Worm (Caenorhabditis elegans) whole organism, dauer: ENCODE measurements around the gene F17H10.1.

ENCODE experiments used
- unc-62 ChIP-seq: sonication (generic microtip); optimal IDR thresholded peaks from 2 replicates; lab custom pipeline; 2017; ENCODE audit warnings: missing biosample characterization, missing genetic modification reagents, missing genetic modification characterization

The F17H10.1 gene

ce11 chrX:13104966-13105365 lies at the start of gene F17H10.1:
Gene F17H10.1, plus strand, starts transcription at chrX:13105241.
- TF ChIP-seq unc-62 (GFP tag; lab: Kevin White, UChicago) = no peak

DNA sequence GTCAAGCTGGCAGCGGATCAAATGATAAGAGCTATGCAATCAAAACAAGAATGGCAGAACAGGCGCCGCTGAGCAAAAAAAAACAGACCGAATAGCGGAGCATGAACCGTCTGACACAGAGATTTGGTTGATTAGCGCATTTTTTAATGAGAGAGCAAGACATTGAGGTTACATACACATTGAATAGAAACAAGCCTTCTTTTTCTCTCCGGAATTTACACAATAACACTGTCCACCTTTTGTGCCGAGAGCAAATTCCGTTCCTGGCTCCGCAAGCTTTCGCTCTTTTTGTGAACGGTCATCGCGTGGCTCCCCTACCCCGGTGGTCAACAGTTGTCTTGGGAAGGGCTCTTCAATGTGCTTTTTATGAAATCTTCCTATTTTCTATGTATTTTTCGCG lies 49.5 kb upstream of the F17H10.1 start, which contains the start of gene K03A11.6:
TSS of gene K03A11.6 (plus strand) at position 301 of the 400 bp plus-strand sequence.
- TF ChIP-seq unc-62 (GFP tag; lab: Kevin White, UChicago) = no peak

DNA sequence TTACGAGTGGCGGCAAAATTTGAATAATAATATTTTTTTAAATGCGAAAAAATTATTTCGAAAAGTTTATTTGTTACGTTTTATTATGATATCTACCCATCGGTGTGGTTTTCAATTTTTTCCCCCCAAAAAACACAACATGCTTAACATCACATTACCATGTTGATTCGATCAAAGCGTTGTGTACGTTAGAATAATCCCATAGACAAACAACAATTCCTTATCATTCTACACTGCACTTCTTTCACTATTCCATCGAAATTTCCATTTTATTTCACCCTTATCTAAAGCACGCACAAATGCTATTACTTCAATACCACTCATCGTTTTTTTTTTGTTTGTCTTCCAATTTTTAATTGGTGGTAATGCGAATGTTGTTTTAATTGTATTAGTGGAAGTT lies 45.1 kb upstream of the F17H10.1 start:
- TF ChIP-seq unc-62 (GFP tag; lab: Kevin White, UChicago) = no peak

DNA sequence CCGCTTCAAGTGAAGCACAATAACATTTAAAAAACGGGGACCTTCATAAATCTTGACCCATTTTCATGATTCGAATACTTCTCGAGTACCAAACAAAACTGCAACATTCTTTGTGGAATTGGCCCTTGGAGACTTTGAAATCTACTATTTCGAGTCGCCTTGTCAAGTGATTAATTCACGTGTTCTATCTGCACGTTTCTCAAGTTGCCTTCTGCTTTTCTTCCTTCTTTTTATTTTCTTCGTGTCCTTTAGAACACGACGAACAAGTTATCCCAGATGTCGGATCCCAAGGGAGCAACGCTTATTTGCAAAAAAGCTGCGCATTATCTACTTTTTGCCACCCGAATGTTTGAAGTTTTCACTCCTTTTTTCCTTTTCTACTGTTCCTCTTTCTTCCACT lies 43.7 kb upstream of the F17H10.1 start:
- TF ChIP-seq unc-62 (GFP tag; lab: Kevin White, UChicago) = no peak

- TF ChIP-seq unc-62 (GFP tag; lab: Kevin White, UChicago) = no peak
Measured at ce11 chrX:13062934-13063585, 42.0 kb upstream of the F17H10.1 start, which contains the start of gene K03A11.5. Gene K03A11.5, plus strand, starts transcription at chrX:13063535.

DNA sequence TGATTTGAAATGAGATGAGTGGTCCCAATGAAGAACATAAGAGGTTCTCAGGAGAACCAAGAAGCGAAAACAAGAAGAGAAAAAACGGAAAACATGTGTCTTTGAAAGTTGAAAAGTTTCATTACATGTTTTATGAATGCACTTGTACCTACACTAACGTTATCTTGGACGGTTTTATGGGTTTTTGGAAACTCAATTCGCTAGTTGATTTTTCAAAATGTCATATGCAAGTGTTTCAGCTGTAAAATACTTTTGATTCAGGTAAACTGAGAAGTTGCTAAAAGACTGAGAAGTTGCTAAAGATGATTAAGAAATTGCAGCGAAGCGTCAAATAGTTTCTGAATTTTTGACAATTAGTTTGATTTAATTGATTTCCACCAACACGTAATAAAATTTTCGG lies 33.9 kb upstream of the F17H10.1 start, which contains the start of gene cpx-2:
TSS of gene cpx-2 (minus strand) at position 101 of the 400 bp plus-strand sequence.
- no peak for TF ChIP-seq unc-62 (GFP tag; lab: Kevin White, UChicago)

DNA sequence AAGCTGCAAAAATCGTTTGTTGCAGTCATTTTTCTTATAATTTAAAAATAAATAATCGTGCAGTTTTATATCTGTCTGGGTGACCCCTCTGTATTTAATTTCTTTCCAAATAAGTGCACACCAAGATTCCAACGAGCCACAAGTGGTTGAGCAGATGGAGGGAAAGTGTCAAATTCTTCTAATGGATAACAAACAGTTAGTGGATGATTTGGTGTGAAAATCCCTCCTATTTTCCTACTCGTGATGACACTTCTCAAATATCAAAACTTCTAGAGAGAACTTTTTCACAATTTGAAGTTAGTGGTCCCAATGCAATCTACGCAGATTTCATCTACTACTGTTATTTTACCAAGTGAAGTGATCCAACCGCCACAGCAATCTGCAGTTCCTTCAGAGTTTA lies 30.7 kb upstream of the F17H10.1 start, which contains the start of gene ceh-28:
TSS of gene ceh-28 (plus strand) at position 301 of the 400 bp plus-strand sequence.
- no peak for TF ChIP-seq unc-62 (GFP tag; lab: Kevin White, UChicago)

DNA sequence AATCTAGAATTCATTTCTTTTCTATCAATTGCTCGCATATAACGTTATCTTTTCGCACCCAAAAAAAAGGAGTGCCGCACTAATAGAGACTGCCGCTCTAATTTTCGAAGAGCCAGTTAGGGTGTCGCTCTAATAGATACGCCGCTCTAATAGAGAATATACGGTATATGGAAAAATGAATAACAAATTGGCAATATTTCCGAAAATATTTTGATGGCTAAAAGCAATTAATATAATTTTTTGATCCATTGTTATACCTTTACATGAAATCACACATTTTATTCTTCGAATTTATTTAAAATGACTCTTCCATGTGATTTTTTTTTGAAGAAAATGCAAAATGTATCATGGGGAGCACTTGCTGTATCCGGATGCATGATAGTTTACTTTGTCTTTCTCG lies 27.2 kb upstream of the F17H10.1 start, which contains the start of gene K03A11.4:
TSS of gene K03A11.4 (plus strand) at position 301 of the 400 bp plus-strand sequence.
- TF ChIP-seq unc-62 (GFP tag; lab: Kevin White, UChicago) = no peak

- TF ChIP-seq unc-62 (GFP tag; lab: Kevin White, UChicago) = no peak
Measured at ce11 chrX:13082326-13082725, 22.7 kb upstream of the F17H10.1 start, which contains the start of gene str-10. Gene str-10, plus strand, starts transcription at chrX:13082626.

- no peak for TF ChIP-seq unc-62 (GFP tag; lab: Kevin White, UChicago)
Measured at ce11 chrX:13084273-13084672, 20.8 kb upstream of the F17H10.1 start, which contains the start of gene R03G8.1. Gene R03G8.1, plus strand, starts transcription at chrX:13084573.

ce11 chrX:13088539-13088938 lies 16.5 kb upstream of the F17H10.1 start:
- no peak for TF ChIP-seq unc-62 (GFP tag; lab: Kevin White, UChicago)

- TF ChIP-seq unc-62 (GFP tag; lab: Kevin White, UChicago) = no peak
Measured at ce11 chrX:13090665-13091064, 14.4 kb upstream of the F17H10.1 start, which contains the start of gene R03G8.3. Gene R03G8.3, plus strand, starts transcription at chrX:13090965.

DNA sequence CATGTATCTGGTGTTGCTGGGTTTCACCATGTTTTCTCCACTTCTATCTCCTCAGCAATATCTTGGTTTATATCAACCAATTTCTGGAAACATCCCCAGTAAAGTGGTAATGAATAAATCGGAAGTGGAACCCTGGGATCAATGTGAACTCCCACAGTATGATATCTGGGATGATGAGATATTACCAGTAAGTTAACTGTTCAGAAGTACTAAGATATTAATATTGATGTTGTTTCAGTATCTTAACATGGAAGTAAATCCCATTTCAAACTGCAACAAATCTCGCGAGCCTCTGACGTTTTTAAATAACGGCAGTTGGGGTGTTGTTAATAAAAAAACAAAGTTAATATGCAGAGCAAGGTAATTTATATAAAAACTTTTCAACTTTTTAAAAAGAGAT lies 13.8 kb upstream of the F17H10.1 start:
- no peak for TF ChIP-seq unc-62 (GFP tag; lab: Kevin White, UChicago)

ce11 chrX:13100410-13100809 lies 4.6 kb upstream of the F17H10.1 start, which contains the start of gene R03G8.6:
Gene R03G8.6, minus strand, starts transcription at chrX:13100510.
- TF ChIP-seq unc-62 (GFP tag; lab: Kevin White, UChicago) = no peak

DNA sequence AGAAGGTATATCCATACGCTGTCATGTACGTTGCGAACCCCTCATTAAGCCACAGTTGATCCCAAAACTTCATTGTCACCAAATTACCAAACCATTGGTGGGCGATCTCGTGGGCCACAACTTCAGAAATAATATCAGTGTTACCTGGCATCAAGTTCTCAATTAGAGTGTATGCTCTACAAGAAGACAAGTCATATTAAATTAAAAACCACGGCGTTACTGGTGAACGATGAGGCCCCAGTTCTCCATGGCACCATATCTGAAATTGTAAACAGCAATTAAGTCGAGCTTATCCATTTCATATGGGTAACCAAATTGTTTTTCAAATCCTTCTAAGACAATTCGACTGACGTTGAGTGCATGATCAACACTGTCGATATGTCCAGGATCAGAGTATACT lies 2.2 kb upstream of the F17H10.1 start:
- TF ChIP-seq unc-62 (GFP tag; lab: Kevin White, UChicago) = no peak

DNA sequence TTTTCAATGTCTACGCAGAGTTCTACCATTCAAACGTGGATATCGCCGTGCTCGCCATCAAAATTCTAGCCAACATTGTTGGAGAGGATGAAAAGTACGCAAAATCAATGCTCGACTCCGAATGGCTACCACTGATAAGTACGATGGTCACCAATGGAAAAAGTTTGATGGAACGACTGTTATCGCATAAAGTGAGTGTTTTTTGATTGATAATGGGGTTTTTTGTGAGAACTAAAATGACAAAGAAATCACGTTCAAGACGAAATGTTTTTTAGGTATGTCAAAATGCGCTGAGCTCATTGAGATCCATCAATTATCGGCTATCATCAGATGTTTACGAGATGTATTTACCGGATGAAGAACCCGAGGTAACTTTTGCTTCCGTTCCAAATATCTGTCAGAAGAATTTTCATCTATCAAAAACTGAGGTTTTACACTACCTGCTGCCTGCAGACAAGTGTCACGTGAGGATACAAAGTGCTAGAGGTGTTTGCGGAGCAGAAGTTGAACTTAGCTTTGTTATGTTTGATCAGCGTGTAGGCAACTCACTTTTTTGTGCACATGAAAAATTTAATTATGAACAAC lies 1.2 kb downstream of the F17H10.1 start:
- no peak for TF ChIP-seq unc-62 (GFP tag; lab: Kevin White, UChicago)
